Worm (Caenorhabditis elegans): ENCODE results near the gene glb-7.

Gene glb-7

ce11 chrIV:2168514-2168913, 45.9 kb downstream of the glb-7 start, which contains the start of gene C54E4.4:
Gene C54E4.4, minus strand, starts transcription at chrIV:2168614.
- TF ChIP-seq drap-1 (GFP tag; optimal IDR thresholded peaks at IDR 0.05), result no peak
- TF ChIP-seq mep-1 (tag; optimal IDR thresholded peaks at IDR 0.05), result no peak
- no peak for TF ChIP-seq nhr-2 (tag; optimal IDR thresholded peaks at IDR 0.05)
- TF ChIP-seq mab-5 (tag; optimal IDR thresholded peaks at IDR 0.05), result no peak

ce11 chrIV:2170332-2170731, 47.7 kb downstream of the glb-7 start:
- no peak for TF ChIP-seq unc-120 (tag; optimal IDR thresholded peaks at IDR 0.05; ENCODE audit: poor library complexity, severe bottlenecking)
- TF ChIP-seq zip-8 (tag; optimal IDR thresholded peaks at IDR 0.05), result peak; percentile 97
- no peak for TF ChIP-seq nhr-76 (tag; optimal IDR thresholded peaks at IDR 0.05)

- TF ChIP-seq lin-13 (tag; optimal IDR thresholded peaks at IDR 0.05), result no peak
- peak; percentile 71 for TF ChIP-seq ces-1 (GFP tag; optimal IDR thresholded peaks at IDR 0.05)
Measured at ce11 chrIV:2172880-2173279, 50.3 kb downstream of the glb-7 start.

ce11 chrIV:2175291-2175690, 52.7 kb downstream of the glb-7 start, which contains the start of gene C54E4.1:
Gene C54E4.1, plus strand, starts transcription at chrIV:2175591.
- TF ChIP-seq unc-39 (tag; optimal IDR thresholded peaks at IDR 0.05) (no peak), elt-1 (tag; optimal IDR thresholded peaks at IDR 0.05; ENCODE audit: borderline replicate concordance, insufficient read depth) (no peak), lin-13 (tag; optimal IDR thresholded peaks at IDR 0.05) (no peak), mab-5 (tag; optimal IDR thresholded peaks at IDR 0.05) (no peak), snpc-4 (tag; optimal IDR thresholded peaks at IDR 0.05) (no peak), mep-1 (tag; optimal IDR thresholded peaks at IDR 0.05) (no peak), ztf-11 (tag; optimal IDR thresholded peaks at IDR 0.05) (no peak), unc-120 (tag; optimal IDR thresholded peaks at IDR 0.05; ENCODE audit: poor library complexity, severe bottlenecking) (no peak), ceh-39 (tag; optimal IDR thresholded peaks at IDR 0.05) (no peak), ceh-83 (GFP tag; optimal IDR thresholded peaks at IDR 0.05) (no peak), ces-1 (GFP tag; optimal IDR thresholded peaks at IDR 0.05) (no peak)
